Fruit fly (Drosophila melanogaster) whole organism, prepupa: ENCODE results near the gene CG10352.

ENCODE experiments used
- Blimp-1 ChIP-seq: fragments of 200-800 bp; sonication (Bioruptor generic); optimal IDR thresholded peaks from 3 replicates; lab custom pipeline; 2017; ENCODE audit warnings: missing biosample characterization, missing genetic modification characterization, mild to moderate bottlenecking, moderate library complexity, missing genetic modification reagents
- CG10631 ChIP-seq: fragments of 200-800 bp; sonication (Bioruptor generic); optimal IDR thresholded peaks from 2 replicates; lab custom pipeline; 2016; ENCODE audit warnings: missing biosample characterization, missing genetic modification characterization
- CG11902 ChIP-seq: fragments of 200-800 bp; sonication (Bioruptor generic); optimal IDR thresholded peaks from 3 replicates; lab custom pipeline; 2016; ENCODE audit warnings: missing biosample characterization, missing genetic modification characterization
- CG15336 ChIP-seq: fragments of 200-800 bp; sonication (Bioruptor generic); IDR thresholded peaks from 2 replicates; pipeline ENCODE4 v1.3.6; 2022; ENCODE audit warnings: missing biosample characterization, missing genetic modification characterization
- CG16779 ChIP-seq: fragments of 200-800 bp; sonication (Bioruptor generic); optimal IDR thresholded peaks from 3 replicates; lab custom pipeline; 2017; ENCODE audit warnings: missing biosample characterization, mild to moderate bottlenecking, missing genetic modification characterization
- CG3032 ChIP-seq: fragments of 200-800 bp; optimal IDR thresholded peaks from 2 replicates; lab custom pipeline; 2019; ENCODE audit warnings: missing biosample characterization, mild to moderate bottlenecking, missing genetic modification characterization, moderate library complexity
- CG31627 ChIP-seq: fragments of 200-800 bp; sonication (Bioruptor generic); optimal IDR thresholded peaks from 3 replicates; lab custom pipeline; 2016; ENCODE audit warnings: missing biosample characterization, missing genetic modification characterization
- CG32006 ChIP-seq: fragments of 200-800 bp; sonication (Bioruptor generic); optimal IDR thresholded peaks from 3 replicates; lab custom pipeline; 2017; ENCODE audit warnings: missing biosample characterization, mild to moderate bottlenecking, missing genetic modification characterization
- CG34406 ChIP-seq: fragments of 200-800 bp; sonication (Bioruptor generic); optimal IDR thresholded peaks from 3 replicates; lab custom pipeline; 2016; ENCODE audit warnings: missing biosample characterization, missing genetic modification characterization
- CG3919 ChIP-seq: fragments of 200-800 bp; sonication (Bioruptor generic); optimal IDR thresholded peaks from 3 replicates; lab custom pipeline; 2016; ENCODE audit warnings: missing biosample characterization, missing genetic modification characterization
- CG4318 ChIP-seq: fragments of 200-800 bp; sonication (Bioruptor generic); optimal IDR thresholded peaks from 3 replicates; lab custom pipeline; 2017; ENCODE audit warnings: missing biosample characterization, mild to moderate bottlenecking, missing genetic modification characterization
- CG6163 ChIP-seq: fragments of 200-800 bp; sonication (Bioruptor generic); IDR thresholded peaks from 3 replicates; pipeline ENCODE4 v1.3.6; 2022; ENCODE audit warnings: missing biosample characterization, missing genetic modification characterization
- CG6792 ChIP-seq: fragments of 200-800 bp; sonication (Bioruptor generic); optimal IDR thresholded peaks from 3 replicates; lab custom pipeline; 2016; ENCODE audit warnings: missing biosample characterization, missing genetic modification characterization
- CG6808 ChIP-seq: fragments of 200-800 bp; sonication (Bioruptor generic); optimal IDR thresholded peaks from 3 replicates; lab custom pipeline; 2017; ENCODE audit warnings: missing biosample characterization, missing genetic modification characterization, mild to moderate bottlenecking, moderate library complexity, missing genetic modification reagents
- CG6854 ChIP-seq: fragments of 200-800 bp; sonication (Bioruptor generic); optimal IDR thresholded peaks from 2 replicates; lab custom pipeline; 2017; ENCODE audit warnings: missing biosample characterization, mild to moderate bottlenecking, missing genetic modification characterization
- CG7368 ChIP-seq: fragments of 200-800 bp; sonication (Bioruptor generic); optimal IDR thresholded peaks from 3 replicates; lab custom pipeline; 2016; ENCODE audit warnings: missing biosample characterization, missing genetic modification characterization
- CG8119 ChIP-seq: fragments of 200-800 bp; sonication (Bioruptor generic); IDR thresholded peaks from 3 replicates; pipeline ENCODE4 v1.3.6; 2022; ENCODE audit warnings: missing biosample characterization, missing genetic modification characterization
- CG8319 ChIP-seq: fragments of 200-800 bp; sonication (Bioruptor generic); optimal IDR thresholded peaks from 3 replicates; lab custom pipeline; 2016; ENCODE audit warnings: missing biosample characterization, missing genetic modification characterization
- CG8632 ChIP-seq: fragments of 200-800 bp; sonication (Bioruptor generic); optimal IDR thresholded peaks from 3 replicates; lab custom pipeline; 2016; ENCODE audit warnings: missing biosample characterization, missing genetic modification characterization
- CG9139 ChIP-seq: fragments of 200-800 bp; sonication (Bioruptor generic); optimal IDR thresholded peaks from 3 replicates; lab custom pipeline; 2017; ENCODE audit warnings: missing biosample characterization, mild to moderate bottlenecking, missing genetic modification characterization
- Eip78C ChIP-seq: fragments of 200-800 bp; sonication (Bioruptor generic); peaks from one replicate; lab custom pipeline; 2016; ENCODE audit warnings: missing biosample characterization, missing genetic modification characterization
- Eip93F ChIP-seq: fragments of 200-800 bp; sonication (Bioruptor generic); optimal IDR thresholded peaks from 2 replicates; lab custom pipeline; 2016; ENCODE audit warnings: missing biosample characterization, mild to moderate bottlenecking, missing genetic modification characterization
- Ets21C ChIP-seq: fragments of 200-800 bp; sonication (Bioruptor generic); optimal IDR thresholded peaks from 3 replicates; lab custom pipeline; 2016; ENCODE audit warnings: missing biosample characterization, missing genetic modification characterization
- Ets96B ChIP-seq: fragments of 200-800 bp; optimal IDR thresholded peaks from 2 replicates; lab custom pipeline; 2019; ENCODE audit warnings: missing biosample characterization, mild to moderate bottlenecking, missing genetic modification characterization, moderate library complexity
- Gug ChIP-seq: fragments of 200-800 bp; sonication (Bioruptor generic); IDR thresholded peaks from 2 replicates; pipeline ENCODE4 v1.3.6; 2022; ENCODE audit warnings: missing biosample characterization, missing genetic modification characterization
- Hr38 ChIP-seq: sonication (Bioruptor generic); optimal IDR thresholded peaks from 2 replicates; lab custom pipeline; 2016; ENCODE audit warnings: missing biosample characterization, missing genetic modification characterization
- Hr39 ChIP-seq: fragments of 200-800 bp; sonication (Bioruptor generic); optimal IDR thresholded peaks from 2 replicates; lab custom pipeline; 2016; ENCODE audit warnings: missing biosample characterization, missing genetic modification characterization
- Hr4 ChIP-seq: fragments of 200-800 bp; sonication (Bioruptor generic); optimal IDR thresholded peaks from 3 replicates; lab custom pipeline; 2016; ENCODE audit warnings: missing biosample characterization, missing genetic modification characterization
- Lpt ChIP-seq: fragments of 200-800 bp; sonication (Bioruptor generic); optimal IDR thresholded peaks from 3 replicates; lab custom pipeline; 2016; ENCODE audit warnings: missing biosample characterization, missing genetic modification characterization
- Met ChIP-seq: fragments of 200-800 bp; sonication (Bioruptor generic); optimal IDR thresholded peaks from 3 replicates; lab custom pipeline; 2016; ENCODE audit warnings: missing biosample characterization, missing genetic modification characterization
- OdsH ChIP-seq: fragments of 200-800 bp; sonication (Bioruptor generic); optimal IDR thresholded peaks from 3 replicates; lab custom pipeline; 2016; ENCODE audit warnings: missing biosample characterization, missing genetic modification characterization
- Smox ChIP-seq: fragments of 200-800 bp; sonication (Bioruptor generic); optimal IDR thresholded peaks from 3 replicates; lab custom pipeline; 2016; ENCODE audit warnings: missing biosample characterization, missing genetic modification characterization
- Sox102F ChIP-seq: fragments of 200-800 bp; sonication (Bioruptor generic); optimal IDR thresholded peaks from 2 replicates; lab custom pipeline; 2016; ENCODE audit warnings: missing biosample characterization, mild to moderate bottlenecking, missing genetic modification characterization
- Sox14 ChIP-seq: fragments of 200-800 bp; sonication (Bioruptor generic); optimal IDR thresholded peaks from 3 replicates; lab custom pipeline; 2016; ENCODE audit warnings: missing biosample characterization, missing genetic modification characterization
- Sox15 ChIP-seq: fragments of 200-800 bp; sonication (Bioruptor generic); optimal IDR thresholded peaks from 3 replicates; lab custom pipeline; 2016; ENCODE audit warnings: missing biosample characterization, missing genetic modification characterization
- acj6 ChIP-seq: fragments of 200-800 bp; sonication (Bioruptor generic); optimal IDR thresholded peaks from 3 replicates; lab custom pipeline; 2016; ENCODE audit warnings: missing biosample characterization, missing genetic modification characterization
- cyc ChIP-seq: fragments of 200-800 bp; sonication (Bioruptor generic); optimal IDR thresholded peaks from 3 replicates; lab custom pipeline; 2016; ENCODE audit warnings: missing biosample characterization, missing genetic modification characterization
- esn ChIP-seq: fragments of 200-800 bp; sonication (Bioruptor generic); optimal IDR thresholded peaks from 2 replicates; lab custom pipeline; 2016; ENCODE audit warnings: missing biosample characterization, mild to moderate bottlenecking, missing genetic modification characterization, moderate library complexity
- fd59A ChIP-seq: fragments of 200-800 bp; sonication (Bioruptor generic); optimal IDR thresholded peaks from 2 replicates; lab custom pipeline; 2017; ENCODE audit warnings: missing biosample characterization, mild to moderate bottlenecking, missing genetic modification characterization, missing genetic modification reagents
- fd85E ChIP-seq: fragments of 200-800 bp; sonication (Bioruptor generic); optimal IDR thresholded peaks from 3 replicates; lab custom pipeline; 2016; ENCODE audit warnings: missing biosample characterization, missing genetic modification characterization
- lz ChIP-seq: fragments of 200-800 bp; sonication (Bioruptor generic); optimal IDR thresholded peaks from 3 replicates; lab custom pipeline; 2016; ENCODE audit warnings: missing biosample characterization, missing genetic modification characterization
- net ChIP-seq: fragments of 200-800 bp; sonication (Bioruptor generic); optimal IDR thresholded peaks from 3 replicates; lab custom pipeline; 2016; ENCODE audit warnings: missing biosample characterization, missing genetic modification characterization
- pdm3 ChIP-seq: fragments of 200-800 bp; sonication (Bioruptor generic); optimal IDR thresholded peaks from 3 replicates; lab custom pipeline; 2016; ENCODE audit warnings: missing biosample characterization, missing genetic modification characterization
- salr ChIP-seq, 2 experiments: fragments of 200-800 bp; sonication (Bioruptor generic); optimal IDR thresholded peaks; 3 replicates each; lab custom pipeline; 2016 to 2018; ENCODE audit warnings: missing biosample characterization in 2 of 2, missing genetic modification characterization in 2 of 2, mild to moderate bottlenecking in 1 of 2
- ss ChIP-seq, 2 experiments: fragments of 200-800 bp; sonication (Bioruptor generic); optimal IDR thresholded peaks; 2 replicates in 1 of 2; 3 replicates in 1 of 2; lab custom pipeline; 2017 to 2018; ENCODE audit warnings: mild to moderate bottlenecking in 2 of 2, missing biosample characterization in 2 of 2, missing genetic modification characterization in 2 of 2, moderate library complexity in 1 of 2
- svp ChIP-seq: fragments of 200-800 bp; sonication (Bioruptor generic); peaks from one replicate; lab custom pipeline; 2016; ENCODE audit warnings: missing biosample characterization, missing genetic modification characterization
- vri ChIP-seq: fragments of 200-800 bp; sonication (Bioruptor generic); optimal IDR thresholded peaks from 3 replicates; lab custom pipeline; 2016; ENCODE audit warnings: missing biosample characterization, mild to moderate bottlenecking, missing genetic modification characterization

The CG10352 gene

dm6 chrX:11922650-11923237, 45.8 kb upstream of the CG10352 start:
- TF ChIP-seq CG8319 (GFP tag; lab: Kevin White, UChicago) (no peak), CG16779 (tag; lab: Kevin White, UChicago) (no peak), CG8119 (no peak), CG32006 (peak; percentile 6), Eip93F (peak; percentile 30), CG15336 (GFP tag; lab: Robert Waterston, UW) (no peak), CG6163 (GFP tag; lab: Robert Waterston, UW) (no peak), Eip78C (GFP tag; lab: Kevin White, UChicago) (peak; percentile 70), net (GFP tag; lab: Kevin White, UChicago) (no peak), vri (GFP tag; lab: Kevin White, UChicago) (peak; percentile 13), Met (GFP tag; lab: Kevin White, UChicago) (no peak), OdsH (no peak), fd59A (GFP tag; lab: Kevin White, UChicago) (no peak), Lpt (GFP tag; lab: Kevin White, UChicago) (no peak), esn (GFP tag; lab: Kevin White, UChicago) (no peak), Ets21C (no peak), CG4318 (GFP tag; lab: Kevin White, UChicago) (no peak), Hr4 (GFP tag; lab: Kevin White, UChicago) (no peak), CG3919 (GFP tag; lab: Kevin White, UChicago) (no peak), pdm3 (GFP tag; lab: Kevin White, UChicago) (no peak), svp (GFP tag; lab: Kevin White, UChicago) (no peak), CG7368 (GFP tag; lab: Kevin White, UChicago) (no peak), lz (GFP tag; lab: Kevin White, UChicago) (no peak), CG6808 (GFP tag; lab: Kevin White, UChicago) (no peak), CG34406 (GFP tag; lab: Kevin White, UChicago) (no peak), CG8632 (GFP tag; lab: Kevin White, UChicago) (no peak)

dm6 chrX:11920959-11921358, 44.0 kb upstream of the CG10352 start:
- TF ChIP-seq CG3032 (peak; percentile 70), Hr38 (GFP tag; lab: Kevin White, UChicago) (no peak), Blimp-1 (GFP tag; lab: Kevin White, UChicago) (peak; percentile 61), Ets21C (peak; percentile 66), lz (GFP tag; lab: Kevin White, UChicago) (peak; percentile 85), CG8319 (GFP tag; lab: Kevin White, UChicago) (peak; percentile 50), cyc (GFP tag; lab: Kevin White, UChicago) (peak; percentile 76), CG9139 (GFP tag; lab: Kevin White, UChicago) (no peak), CG31627 (peak; percentile 79), Sox15 (peak; percentile 43), Sox102F (GFP tag; lab: Kevin White, UChicago) (peak; percentile 73), ss (GFP tag; optimal IDR thresholded peaks at IDR 0.05; lab: Kevin White, UChicago) (peak; percentile 36 to 42), fd85E (GFP tag; lab: Kevin White, UChicago) (no peak), CG3919 (GFP tag; lab: Kevin White, UChicago) (peak; percentile 79), OdsH (peak; percentile 84), pdm3 (GFP tag; lab: Kevin White, UChicago) (peak; percentile 79), net (GFP tag; lab: Kevin White, UChicago) (peak; percentile 77), CG11902 (GFP tag; lab: Kevin White, UChicago) (peak; percentile 30), Eip93F (no peak), CG7368 (GFP tag; lab: Kevin White, UChicago) (peak; percentile 53), CG34406 (GFP tag; lab: Kevin White, UChicago) (peak; percentile 71), salr (GFP tag; optimal IDR thresholded peaks at IDR 0.05; lab: Kevin White, UChicago) (peak in 1 of 2 experiments; percentile 69), Ets96B (tag; lab: Kevin White, UChicago) (peak; percentile 64), CG6792 (GFP tag; lab: Kevin White, UChicago) (peak; percentile 77), CG6854 (GFP tag; lab: Kevin White, UChicago) (peak; percentile 73), Hr39 (peak; percentile 75), Sox14 (GFP tag; lab: Kevin White, UChicago) (peak; percentile 84), vri (GFP tag; lab: Kevin White, UChicago) (peak; percentile 63), CG6808 (GFP tag; lab: Kevin White, UChicago) (peak; percentile 33), Lpt (GFP tag; lab: Kevin White, UChicago) (peak; percentile 81), CG4318 (GFP tag; lab: Kevin White, UChicago) (peak; percentile 86), CG10631 (GFP tag; lab: Kevin White, UChicago) (peak; percentile 78), Gug (peak; percentile 76), Smox (GFP tag; lab: Kevin White, UChicago) (peak; percentile 82), CG16779 (tag; lab: Kevin White, UChicago) (peak; percentile 79), acj6 (GFP tag; lab: Kevin White, UChicago) (peak; percentile 83), Eip78C (GFP tag; lab: Kevin White, UChicago) (peak; percentile 97), CG6163 (GFP tag; lab: Robert Waterston, UW) (peak; percentile 81)
